Fruit fly (Drosophila melanogaster): Measurements from ENCODE around the gene Rev1.

Rev1 gene

dm6 chr3L:634319-635015, 19.7 kb upstream of the Rev1 start (continued):
- peak; percentile 66 for TF ChIP-seq fd3F (GFP tag; optimal IDR thresholded peaks at IDR 0.05)
- TF ChIP-seq CG10321 (GFP tag; IDR thresholded peaks at IDR 0.05), result peak; percentile 63
- TF ChIP-seq CG13424 (tag; optimal IDR thresholded peaks at IDR 0.05), result peak; percentile 93
- TF ChIP-seq Six4 (GFP tag; optimal IDR thresholded peaks at IDR 0.05), result peak; percentile 94
- peak; percentile 92 for TF ChIP-seq tin (GFP tag; optimal IDR thresholded peaks at IDR 0.05)
- no peak for TF ChIP-seq Dll (GFP tag; IDR thresholded peaks at IDR 0.05; ENCODE audit: partially characterized antibody)
- peak; percentile 94 for TF ChIP-seq ATbp (GFP tag; optimal IDR thresholded peaks at IDR 0.05)
- peak; percentile 90 for TF ChIP-seq fd102C (GFP tag; optimal IDR thresholded peaks at IDR 0.05)
- peak; percentile 97 for TF ChIP-seq Med (GFP tag)
- no peak for TF ChIP-seq bbx (GFP tag; IDR thresholded peaks at IDR 0.05; ENCODE audit: partially characterized antibody)
- TF ChIP-seq Gug (GFP tag; IDR thresholded peaks at IDR 0.05), result peak; percentile 85
- TF ChIP-seq pb (GFP tag; optimal IDR thresholded peaks at IDR 0.05), result peak; percentile 87
- TF ChIP-seq sug (tag; optimal IDR thresholded peaks at IDR 0.05), result no peak
- TF ChIP-seq CG1233 (GFP tag; optimal IDR thresholded peaks at IDR 0.05), result peak; percentile 85
- TF ChIP-seq CG9215 (GFP tag; IDR thresholded peaks at IDR 0.05), result peak; percentile 68
- TF ChIP-seq HLH54F (GFP tag; optimal IDR thresholded peaks at IDR 0.05), result peak; percentile 88
- peak; percentile 88 for TF ChIP-seq nerfin-1 (tag; optimal IDR thresholded peaks at IDR 0.05)
- TF ChIP-seq CG30403 (GFP tag; optimal IDR thresholded peaks at IDR 0.05), result peak; percentile 91
- TF ChIP-seq CG12299 (tag; optimal IDR thresholded peaks at IDR 0.05), result peak; percentile 83
- TF ChIP-seq Dip3 (GFP tag; optimal IDR thresholded peaks at IDR 0.05), result peak; percentile 77
- peak; percentile 84 for TF ChIP-seq CG11695 (GFP tag; IDR thresholded peaks at IDR 0.05)
- TF ChIP-seq E2f1 (GFP tag; IDR thresholded peaks at IDR 0.05), result peak; percentile 87
- peak; percentile 93 for TF ChIP-seq CG4820 (GFP tag; optimal IDR thresholded peaks at IDR 0.05)
- peak; percentile 92 for TF ChIP-seq dmrt99B (tag; optimal IDR thresholded peaks at IDR 0.05)
- TF ChIP-seq Hmr (GFP tag; optimal IDR thresholded peaks at IDR 0.05), result peak; percentile 71
- TF ChIP-seq CG4854 (GFP tag; optimal IDR thresholded peaks at IDR 0.05), result peak; percentile 83
- TF ChIP-seq CG8478 (optimal IDR thresholded peaks at IDR 0.05), result no peak
- peak; percentile 86 for TF ChIP-seq CG12104 (GFP tag; optimal IDR thresholded peaks at IDR 0.05)
- peak; percentile 79 for TF ChIP-seq CG3065 (GFP tag; optimal IDR thresholded peaks at IDR 0.05)
- TF ChIP-seq h (optimal IDR thresholded peaks at IDR 0.05), result no peak
- TF ChIP-seq Aef1 (GFP tag; IDR thresholded peaks at IDR 0.05), result peak; percentile 79
- TF ChIP-seq CG1647 (GFP tag; optimal IDR thresholded peaks at IDR 0.05), result peak; percentile 74
- TF ChIP-seq Dfd (GFP tag; optimal IDR thresholded peaks at IDR 0.05), result no peak
- peak; percentile 93 for TF ChIP-seq CG2199 (GFP tag; IDR thresholded peaks at IDR 0.05)
- TF ChIP-seq CG14667 (GFP tag; IDR thresholded peaks at IDR 0.05), result peak; percentile 83
- peak; percentile 92 for TF ChIP-seq CG11504 (tag; optimal IDR thresholded peaks at IDR 0.05)
- TF ChIP-seq vvl (GFP tag; IDR thresholded peaks at IDR 0.05), result peak; percentile 93
- TF ChIP-seq CG17186 (GFP tag; optimal IDR thresholded peaks at IDR 0.05), result peak; percentile 70
- TF ChIP-seq CG3407 (GFP tag; optimal IDR thresholded peaks at IDR 0.05), result peak; percentile 90
- peak; percentile 5 for TF ChIP-seq lbe (GFP tag; optimal IDR thresholded peaks at IDR 0.05)
- TF ChIP-seq Stat92E (GFP tag; optimal IDR thresholded peaks at IDR 0.05), result peak in 1 of 3 experiments; percentile 83
- peak; percentile 76 for TF ChIP-seq CG6854 (GFP tag; optimal IDR thresholded peaks at IDR 0.05)
- no peak for TF ChIP-seq yki (optimal IDR thresholded peaks at IDR 0.05)
- no peak for TF ChIP-seq br (optimal IDR thresholded peaks at IDR 0.05)
- peak; percentile 91 for TF ChIP-seq CG17385 (GFP tag; optimal IDR thresholded peaks at IDR 0.05)
- TF ChIP-seq tgo (GFP tag; IDR thresholded peaks at IDR 0.05), result peak; percentile 85
- peak; percentile 64; the same call in 1 of the 3 replicates for TF ChIP-seq CG2889 (GFP tag; IDR thresholded peaks at IDR 0.05)
- peak; percentile 93 for TF ChIP-seq zf30C (GFP tag; optimal IDR thresholded peaks at IDR 0.05)
- TF ChIP-seq ewg (GFP tag; optimal IDR thresholded peaks at IDR 0.05), result peak; percentile 89
- peak; percentile 93 for TF ChIP-seq CG8290 (GFP tag; optimal IDR thresholded peaks at IDR 0.05)
- TF ChIP-seq CG8290 (tag; optimal IDR thresholded peaks at IDR 0.05), result peak; percentile 35 to 76
- TF ChIP-seq sim (GFP tag; IDR thresholded peaks at IDR 0.05), result peak; percentile 90
